Worm (Caenorhabditis elegans) whole organism, L3 larva: ENCODE data around the gene K10D6.4.
A peak's percentile ranks its signal among the peaks of the same experiment; 100 is the strongest.

ENCODE experiments used
- ZK546.5 ChIP-seq: sonication (generic microtip); optimal IDR thresholded peaks from 2 replicates; lab custom pipeline; 2017; ENCODE audit warnings: missing biosample characterization, missing genetic modification characterization
- aly-2 ChIP-seq: fragments of 150-350 bp; optimal IDR thresholded peaks from 2 replicates; lab custom pipeline; 2014; ENCODE audit warnings: missing biosample characterization, missing genetic modification characterization
- ceh-28 ChIP-seq: fragments of 150-350 bp; optimal IDR thresholded peaks from 2 replicates; lab custom pipeline; 2014; ENCODE audit warnings: missing biosample characterization, missing genetic modification reagents, missing genetic modification characterization
- ceh-82 ChIP-seq: fragments of 150-350 bp; optimal IDR thresholded peaks from 2 replicates; lab custom pipeline; 2014; ENCODE audit warnings: missing biosample characterization, missing genetic modification characterization
- egl-5 ChIP-seq: fragments of 150-350 bp; optimal IDR thresholded peaks from 2 replicates; lab custom pipeline; 2017; ENCODE audit warnings: missing biosample characterization, missing genetic modification reagents, missing genetic modification characterization, inconsistent platforms
- elt-1 ChIP-seq: fragments of 150-350 bp; optimal IDR thresholded peaks from 2 replicates; lab custom pipeline; 2014; ENCODE audit warnings: missing biosample characterization, missing genetic modification characterization
- elt-2 ChIP-seq: sonication (generic microtip); optimal IDR thresholded peaks from 2 replicates; lab custom pipeline; 2016; ENCODE audit warnings: missing genetic modification reagents, mild to moderate bottlenecking, missing genetic modification characterization, missing compliant biosample characterization
- elt-3 ChIP-seq, 3 experiments: fragments of 150-350 bp in 1 of 3; sonication (generic microtip) in 2 of 3; optimal IDR thresholded peaks; 2 replicates in 2 of 3; 4 replicates in 1 of 3; lab custom pipeline; 2014 to 2017; ENCODE audit warnings: missing biosample characterization in 3 of 3, missing genetic modification characterization in 3 of 3
- eor-1 ChIP-seq, 2 experiments: fragments of 150-350 bp; optimal IDR thresholded peaks; 2 replicates each; lab custom pipeline; 2014 to 2018; ENCODE audit warnings: missing biosample characterization in 2 of 2, missing genetic modification characterization in 2 of 2
- fkh-10 ChIP-seq: sonication (generic microtip); optimal IDR thresholded peaks from 2 replicates; lab custom pipeline; 2017; ENCODE audit warnings: missing biosample characterization, missing genetic modification reagents, missing genetic modification characterization
- fos-1 ChIP-seq: fragments of 150-350 bp; optimal IDR thresholded peaks from 2 replicates; lab custom pipeline; 2014; ENCODE audit warnings: missing biosample characterization, missing genetic modification characterization
- lin-15B ChIP-seq: fragments of 150-350 bp; optimal IDR thresholded peaks from 2 replicates; lab custom pipeline; 2014; ENCODE audit warnings: missing biosample characterization, missing genetic modification characterization
- mdl-1 ChIP-seq: fragments of 150-350 bp; optimal IDR thresholded peaks from 2 replicates; lab custom pipeline; 2014; ENCODE audit warnings: missing biosample characterization, missing genetic modification characterization
- nfya-1 ChIP-seq: sonication (generic microtip); optimal IDR thresholded peaks from 2 replicates; lab custom pipeline; 2017; ENCODE audit warnings: missing genetic modification characterization, mild to moderate bottlenecking, missing compliant biosample characterization, antibody characterized with exemption, moderate library complexity; ENCODE audit not compliant: insufficient read depth
- nhr-12 ChIP-seq: fragments of 150-350 bp; optimal IDR thresholded peaks from 2 replicates; lab custom pipeline; 2014; ENCODE audit warnings: missing biosample characterization, missing genetic modification characterization
- nhr-23 ChIP-seq: fragments of 150-350 bp; optimal IDR thresholded peaks from 2 replicates; lab custom pipeline; 2014; ENCODE audit warnings: missing biosample characterization, missing genetic modification reagents, missing genetic modification characterization
- pqm-1 ChIP-seq: fragments of 150-350 bp; optimal IDR thresholded peaks from 2 replicates; lab custom pipeline; 2017; ENCODE audit warnings: missing biosample characterization, missing genetic modification characterization, inconsistent platforms
- skn-1 ChIP-seq: fragments of 150-350 bp; optimal IDR thresholded peaks from 2 replicates; lab custom pipeline; 2014; ENCODE audit warnings: missing biosample characterization, missing genetic modification characterization
- snpc-4 ChIP-seq: fragments of 150-350 bp; optimal IDR thresholded peaks from 2 replicates; lab custom pipeline; 2014; ENCODE audit warnings: missing biosample characterization, missing genetic modification characterization
- unc-62 ChIP-seq: fragments of 150-350 bp; sonication (generic microtip); optimal IDR thresholded peaks from 4 replicates; lab custom pipeline; 2014; ENCODE audit warnings: missing biosample characterization, missing genetic modification reagents, missing genetic modification characterization
- zag-1 ChIP-seq: fragments of 150-350 bp; optimal IDR thresholded peaks from 2 replicates; lab custom pipeline; 2014; ENCODE audit warnings: missing biosample characterization, missing genetic modification characterization
- ztf-4 ChIP-seq: fragments of 150-350 bp; optimal IDR thresholded peaks from 2 replicates; lab custom pipeline; 2014; ENCODE audit warnings: missing biosample characterization, missing genetic modification characterization

K10D6.4 gene

DNA sequence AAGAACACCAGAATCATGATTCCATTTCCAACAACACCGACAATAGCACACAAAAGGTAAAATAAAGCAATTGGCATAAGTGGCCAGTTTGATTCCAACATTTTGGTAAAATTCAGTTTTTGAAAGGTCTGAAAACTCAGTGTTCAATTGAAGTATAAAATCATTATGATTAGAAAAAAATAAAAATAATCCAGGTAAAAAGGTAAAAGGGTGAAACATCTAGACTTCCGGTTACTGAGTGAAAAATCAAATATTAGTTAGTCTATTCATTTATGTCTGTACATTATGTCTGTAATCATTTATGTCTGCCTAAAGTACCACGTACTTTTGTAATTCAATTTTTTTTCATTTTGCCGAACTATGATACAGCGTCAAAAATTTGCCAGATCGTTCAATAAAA is 53.3 kb downstream of the K10D6.4 start, which contains the start of gene srsx-31:
TSS of gene srsx-31 (minus strand) at position 101 of the 400 bp plus-strand sequence.
- TF ChIP-seq lin-15B (tag; lab: Kevin White, UChicago) (no peak), fos-1 (tag; lab: Kevin White, UChicago) (no peak), zag-1 (tag; lab: Kevin White, UChicago) (no peak), snpc-4 (tag; lab: Kevin White, UChicago) (no peak), ztf-4 (tag; lab: Kevin White, UChicago) (no peak), ceh-28 (tag; lab: Kevin White, UChicago) (no peak), elt-2 (tag; lab: Kevin White, UChicago) (no peak)
- TF ChIP-seq, all 47 proteins: peak for 0

ce11 chrV:11258896-11259295 is 57.2 kb downstream of the K10D6.4 start, which contains the start of gene lgc-36:
Gene lgc-36 (minus strand): TSS chrV:11258996.
- TF ChIP-seq eor-1 (tag; optimal IDR thresholded peaks at IDR 0.05; lab: Kevin White, UChicago) (no peak), unc-62 (GFP tag; lab: Kevin White, UChicago) (no peak), nhr-12 (tag; lab: Kevin White, UChicago) (no peak), fkh-10 (GFP tag; lab: Kevin White, UChicago) (no peak), ceh-82 (tag; lab: Kevin White, UChicago) (no peak), elt-1 (tag; lab: Kevin White, UChicago) (no peak), skn-1 (no peak), nfya-1 (no peak)
- TF ChIP-seq, all 47 proteins: peak for 0

- TF ChIP-seq nhr-23 (tag; lab: Kevin White, UChicago) (no peak), mdl-1 (tag; lab: Kevin White, UChicago) (no peak), ceh-82 (tag; lab: Kevin White, UChicago) (no peak), pqm-1 (tag; lab: Kevin White, UChicago) (no peak), elt-3 (tag; optimal IDR thresholded peaks at IDR 0.05; lab: Kevin White, UChicago) (no peak), aly-2 (tag; lab: Kevin White, UChicago) (no peak)
Observed at ce11 chrV:11260622-11261021, 58.9 kb downstream of the K10D6.4 start, which contains the start of gene F07B10.7. Gene F07B10.7 (minus strand): TSS chrV:11260722.

DNA sequence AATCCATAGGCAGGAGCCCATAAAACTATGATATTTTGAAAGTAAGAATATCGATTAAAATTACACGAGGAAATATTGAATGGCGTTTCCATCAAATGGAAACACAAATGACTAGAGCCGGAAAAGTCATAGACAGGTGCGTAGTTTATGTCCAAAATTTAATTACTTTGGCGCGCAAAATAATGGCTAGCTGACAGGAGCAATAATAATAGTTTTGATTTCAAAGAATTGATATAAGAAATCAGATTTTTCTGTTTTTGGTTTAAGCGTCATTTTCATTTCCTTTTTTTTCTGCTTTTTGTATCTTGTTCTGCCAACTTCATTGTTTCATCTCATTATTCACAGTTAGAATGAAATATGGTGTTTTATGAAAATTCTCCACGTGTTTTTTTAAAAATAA is 61.3 kb downstream of the K10D6.4 start, which contains the start of gene F07B10.4:
TSS of gene F07B10.4 (minus strand) at position 101 of the 400 bp plus-strand sequence.
- TF ChIP-seq mdl-1 (tag; lab: Kevin White, UChicago) = no peak
- no peak for TF ChIP-seq fkh-10 (GFP tag; lab: Kevin White, UChicago)
- TF ChIP-seq ZK546.5 (tag; lab: Kevin White, UChicago) = no peak
- no peak for TF ChIP-seq nfya-1
- no peak for TF ChIP-seq lin-15B (tag; lab: Kevin White, UChicago)

- TF ChIP-seq egl-5 (tag; lab: Kevin White, UChicago) (no peak), pqm-1 (tag; lab: Kevin White, UChicago) (peak; percentile 28), elt-2 (tag; lab: Kevin White, UChicago) (peak; percentile 64)
Observed at ce11 chrV:11265482-11265881, 63.8 kb downstream of the K10D6.4 start, which contains the start of gene cln-3.1. Gene cln-3.1 (minus strand): TSS chrV:11265652.
